Fruit fly (Drosophila melanogaster) whole organism, wandering third instar larva: ENCODE results near the gene colt.

Experiments
- dmrt93B ChIP-seq: fragments of 200-800 bp; sonication (Bioruptor generic); optimal IDR thresholded peaks from 2 replicates; lab custom pipeline; 2018; ENCODE audit warnings: missing biosample characterization, mild to moderate bottlenecking, missing genetic modification characterization
- h ChIP-seq: fragments of 200-800 bp; sonication (Bioruptor generic); optimal IDR thresholded peaks from 3 replicates; lab custom pipeline; 2016; ENCODE audit warnings: missing biosample characterization, mild to moderate bottlenecking, missing genetic modification characterization
- psq ChIP-seq: fragments of 200-800 bp; sonication (Bioruptor generic); optimal IDR thresholded peaks from 3 replicates; lab custom pipeline; 2017; ENCODE audit warnings: missing biosample characterization, mild to moderate bottlenecking, missing genetic modification characterization, moderate library complexity
- usp ChIP-seq: fragments of >200 bp; optimal IDR thresholded peaks from 2 replicates; lab custom pipeline; 2017; ENCODE audit warnings: missing biosample characterization, missing genetic modification characterization

DNA sequence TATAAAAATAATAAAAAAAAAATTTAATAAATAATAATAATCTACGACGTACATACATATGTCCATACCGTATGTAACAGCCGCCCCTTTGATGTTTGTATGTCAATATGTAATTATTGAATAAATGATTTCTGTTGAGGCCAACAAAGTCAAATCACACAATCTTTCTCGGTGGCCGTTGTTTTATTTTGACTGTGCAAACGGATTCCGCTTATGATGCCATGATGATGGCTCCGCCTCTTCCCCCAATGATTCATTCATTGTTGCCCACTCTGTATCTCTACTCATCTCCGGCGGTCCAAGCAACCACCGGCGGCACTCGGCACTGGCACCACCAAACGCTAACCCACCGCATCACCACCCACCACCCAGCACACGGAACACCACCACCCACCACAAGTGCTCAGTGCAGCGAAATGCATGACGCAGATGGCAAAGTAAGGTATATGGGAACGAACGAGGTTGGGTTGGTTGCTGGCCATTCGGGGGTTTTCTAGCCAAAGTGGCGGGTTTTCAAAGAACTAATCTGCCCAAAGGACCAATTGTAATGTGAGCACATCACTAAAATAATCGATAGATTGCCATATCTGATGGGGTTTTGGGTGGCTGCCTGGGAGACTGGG, 20.6 kb downstream of the colt start:
- TF ChIP-seq psq (GFP tag; lab: Kevin White, UChicago) (no peak), usp (GFP tag; lab: Kevin White, UChicago) (no peak), dmrt93B (GFP tag; lab: Kevin White, UChicago) (no peak), h (peak; percentile 14)
